Worm (Caenorhabditis elegans): ENCODE results near the gene sqrd-1.

DNA sequence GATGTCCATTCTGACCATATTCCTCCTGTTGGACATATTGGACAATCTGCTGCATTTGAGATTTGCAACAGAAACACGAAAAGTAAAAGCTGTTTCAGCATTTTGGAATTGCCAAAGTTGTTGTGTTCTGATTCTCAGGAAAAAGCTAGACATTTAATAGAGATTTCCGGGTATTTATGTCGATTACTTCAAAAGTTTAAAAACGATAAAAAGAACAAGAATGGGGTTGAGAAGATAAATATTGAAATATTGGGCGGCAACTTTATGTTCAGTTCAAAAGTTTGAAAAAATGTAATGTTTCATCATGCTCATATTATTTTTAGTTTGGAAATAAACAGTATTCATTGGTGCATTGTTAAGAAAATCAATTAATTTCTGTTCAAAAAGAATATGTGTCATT is 19.3 kb downstream of the sqrd-1 start, which contains the start of gene Y64G10A.1:
- TF ChIP-seq nhr-12 (tag; optimal IDR thresholded peaks at IDR 0.05) (no peak), ceh-43 (GFP tag; optimal IDR thresholded peaks at IDR 0.05) (no peak), sem-2 (GFP tag; optimal IDR thresholded peaks at IDR 0.05) (no peak), ztf-11 (tag; optimal IDR thresholded peaks at IDR 0.05) (no peak), unc-120 (tag; optimal IDR thresholded peaks at IDR 0.05; ENCODE audit: poor library complexity, severe bottlenecking) (no peak), nhr-237 (tag; optimal IDR thresholded peaks at IDR 0.05) (no peak), blmp-1 (tag; optimal IDR thresholded peaks at IDR 0.05) (no peak), elt-3 (tag; optimal IDR thresholded peaks at IDR 0.05) (no peak), lin-32 (GFP tag; optimal IDR thresholded peaks at IDR 0.05) (no peak), ceh-39 (tag; optimal IDR thresholded peaks at IDR 0.05) (no peak), pha-4 (tag; optimal IDR thresholded peaks at IDR 0.05) (no peak), snpc-4 (tag; optimal IDR thresholded peaks at IDR 0.05) (no peak), sptf-1 (tag; optimal IDR thresholded peaks at IDR 0.05) (no peak)
